Worm (Caenorhabditis elegans): ENCODE data around the gene mtm-6.

DNA sequence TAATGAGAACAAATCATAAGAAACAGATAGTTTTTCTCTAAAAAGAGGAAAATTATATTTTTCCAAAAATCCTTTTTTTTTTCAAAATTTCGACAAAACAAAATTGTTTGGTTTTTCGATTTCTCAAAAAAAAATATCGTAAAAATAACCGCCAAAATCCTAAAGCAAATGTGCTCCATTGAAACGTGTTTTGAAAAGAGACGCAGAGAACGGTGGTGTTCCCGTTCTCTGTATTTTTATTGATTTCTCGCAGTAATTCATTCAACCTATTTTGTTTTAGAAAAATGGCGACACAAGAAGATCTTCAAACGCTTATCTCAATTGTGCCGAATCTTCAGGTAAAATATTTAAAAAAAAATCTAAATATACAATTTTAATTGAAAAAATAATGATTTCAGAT, 33.1 kb upstream of the mtm-6 start, which contains the start of gene Y43F4B.10:
- TF ChIP-seq nhr-237 (tag; optimal IDR thresholded peaks at IDR 0.05) (no peak), lin-11 (tag; optimal IDR thresholded peaks at IDR 0.05) (no peak), ceh-82 (tag; optimal IDR thresholded peaks at IDR 0.05) (no peak), unc-62 (GFP tag; optimal IDR thresholded peaks at IDR 0.05) (no peak), nhr-21 (tag; optimal IDR thresholded peaks at IDR 0.05) (no peak), ztf-4 (tag; optimal IDR thresholded peaks at IDR 0.05) (no peak)
